Fruit fly (Drosophila melanogaster): Measurements from ENCODE around the gene CG4572.

Gene CG4572

dm6 chr3R:19846870-19847590 lies 17.2 kb downstream of the CG4572 start, which contains the start of gene MICU3 (continued):
- TF ChIP-seq bbx (GFP tag; IDR thresholded peaks at IDR 0.05; ENCODE audit: partially characterized antibody): peak; percentile 42; the same call in 1 of the 2 replicates
- no peak for TF ChIP-seq ato (GFP tag; IDR thresholded peaks at IDR 0.05; ENCODE audit: partially characterized antibody)
- peak; percentile 56 for TF ChIP-seq pum (GFP tag; optimal IDR thresholded peaks at IDR 0.05)
- TF ChIP-seq Bdp1 (GFP tag; optimal IDR thresholded peaks at IDR 0.05): peak; percentile 65
- TF ChIP-seq HHEX (GFP tag; optimal IDR thresholded peaks at IDR 0.05): peak; percentile 18
- no peak for TF ChIP-seq Hey (tag; optimal IDR thresholded peaks at IDR 0.05)
- TF ChIP-seq CG13894 (tag; optimal IDR thresholded peaks at IDR 0.05): no peak
- TF ChIP-seq CG13775 (GFP tag; optimal IDR thresholded peaks at IDR 0.05): peak; percentile 64
- no peak for TF ChIP-seq CG7745 (tag; optimal IDR thresholded peaks at IDR 0.05)
- peak; percentile 62 for TF ChIP-seq az2 (GFP tag; optimal IDR thresholded peaks at IDR 0.05)
- TF ChIP-seq ci (GFP tag; IDR thresholded peaks at IDR 0.05): peak; percentile 66; the same call in 2 of the 3 replicates
- TF ChIP-seq shn (GFP tag; optimal IDR thresholded peaks at IDR 0.05): peak; percentile 33
- TF ChIP-seq pan (optimal IDR thresholded peaks at IDR 0.05): no peak
- peak in 1 of 2 experiments; percentile 72 for TF ChIP-seq pan (GFP tag; optimal IDR thresholded peaks at IDR 0.05 in 1 of 2, IDR thresholded peaks at IDR 0.05 in 1 of 2)
- peak; percentile 83 for TF ChIP-seq Xbp1 (GFP tag; optimal IDR thresholded peaks at IDR 0.05)
- peak; percentile 22 for TF ChIP-seq CHES-1-like (GFP tag; optimal IDR thresholded peaks at IDR 0.05)
- TF ChIP-seq CG7928 (GFP tag; optimal IDR thresholded peaks at IDR 0.05): peak; percentile 52
- no peak for TF ChIP-seq gce (GFP tag; IDR thresholded peaks at IDR 0.05)
- no peak for TF ChIP-seq GATAe (GFP tag; conservative IDR thresholded peaks at IDR 0.05)
- TF ChIP-seq CG2120 (GFP tag; optimal IDR thresholded peaks at IDR 0.05): peak; percentile 86
- peak; percentile 48; the same call in 1 of the 3 replicates for TF ChIP-seq zen2 (GFP tag; IDR thresholded peaks at IDR 0.05; ENCODE audit: partially characterized antibody)
- peak; percentile 18 for TF ChIP-seq trem (tag; optimal IDR thresholded peaks at IDR 0.05)
- no peak for TF ChIP-seq chinmo (GFP tag; IDR thresholded peaks at IDR 0.05; ENCODE audit: partially characterized antibody)
- peak; percentile 50; the same call in 1 of the 2 replicates for TF ChIP-seq CG7372 (GFP tag; IDR thresholded peaks at IDR 0.05)
- TF ChIP-seq D (optimal IDR thresholded peaks at IDR 0.05): no peak
- TF ChIP-seq D (GFP tag; optimal IDR thresholded peaks at IDR 0.05): peak; percentile 13
- TF ChIP-seq wek (GFP tag; optimal IDR thresholded peaks at IDR 0.05): no peak
- peak; percentile 63 for TF ChIP-seq CG15696 (tag; optimal IDR thresholded peaks at IDR 0.05)
- no peak for TF ChIP-seq Aef1 (GFP tag; IDR thresholded peaks at IDR 0.05)
- peak; percentile 65 for TF ChIP-seq CG14014 (GFP tag; IDR thresholded peaks at IDR 0.05)
- peak; percentile 72 for TF ChIP-seq CG10209 (GFP tag; optimal IDR thresholded peaks at IDR 0.05)
- TF ChIP-seq gcm (GFP tag; optimal IDR thresholded peaks at IDR 0.05): no peak
- TF ChIP-seq ab (GFP tag; optimal IDR thresholded peaks at IDR 0.05): peak; percentile 17
- TF ChIP-seq jing (GFP tag; optimal IDR thresholded peaks at IDR 0.05): peak; percentile 21
- no peak for TF ChIP-seq CG12071 (GFP tag; optimal IDR thresholded peaks at IDR 0.05)
- TF ChIP-seq nmo (GFP tag; optimal IDR thresholded peaks at IDR 0.05): peak; percentile 75
- TF ChIP-seq vfl (GFP tag; optimal IDR thresholded peaks at IDR 0.05): peak; percentile 60
- TF ChIP-seq CG33213 (GFP tag; optimal IDR thresholded peaks at IDR 0.05): peak; percentile 57
- TF ChIP-seq hbn (GFP tag; IDR thresholded peaks at IDR 0.05; ENCODE audit: partially characterized antibody): peak; percentile 66; the same call in 1 of the 2 replicates
- TF ChIP-seq CG11093 (GFP tag; IDR thresholded peaks at IDR 0.05): no peak
- TF ChIP-seq usp (GFP tag; optimal IDR thresholded peaks at IDR 0.05): no peak
- no peak for TF ChIP-seq Vsx1 (GFP tag; optimal IDR thresholded peaks at IDR 0.05)
